Fruit fly (Drosophila melanogaster) whole organism, adult: ENCODE data around the gene CG14989.

Experiments
- CG11617 ChIP-seq: fragments of 200-800 bp; sonication (Bioruptor generic); optimal IDR thresholded peaks from 2 replicates; lab custom pipeline; 2017; ENCODE audit warnings: mild to moderate bottlenecking, missing biosample characterization, missing genetic modification reagents, missing genetic modification characterization
- CG12768 ChIP-seq: fragments of 200-800 bp; sonication (Bioruptor generic); optimal IDR thresholded peaks from 2 replicates; lab custom pipeline; 2017; ENCODE audit warnings: missing biosample characterization, missing genetic modification characterization, mild to moderate bottlenecking, moderate library complexity, missing genetic modification reagents
- CG14711 ChIP-seq: fragments of 200-800 bp; sonication (Bioruptor generic); optimal IDR thresholded peaks from 2 replicates; lab custom pipeline; 2018; ENCODE audit warnings: missing biosample characterization, mild to moderate bottlenecking, missing genetic modification characterization, moderate library complexity
- CG1620 ChIP-seq: fragments of 200-800 bp; sonication (Bioruptor generic); optimal IDR thresholded peaks from 2 replicates; lab custom pipeline; 2016; ENCODE audit warnings: missing biosample characterization, missing genetic modification characterization
- CG33017 ChIP-seq: fragments of 200-800 bp; sonication (Bioruptor generic); optimal IDR thresholded peaks from 2 replicates; lab custom pipeline; 2018; ENCODE audit warnings: missing biosample characterization, mild to moderate bottlenecking, missing genetic modification characterization, moderate library complexity
- CG5204 ChIP-seq: fragments of 200-800 bp; sonication (Bioruptor generic); optimal IDR thresholded peaks from 2 replicates; lab custom pipeline; 2016; ENCODE audit warnings: missing biosample characterization, missing genetic modification characterization
- CG7045 ChIP-seq: fragments of 200-800 bp; sonication (Bioruptor generic); optimal IDR thresholded peaks from 2 replicates; lab custom pipeline; 2017; ENCODE audit warnings: missing biosample characterization, mild to moderate bottlenecking, missing genetic modification characterization
- CG7101 ChIP-seq: fragments of 200-800 bp; sonication (Bioruptor generic); optimal IDR thresholded peaks from 2 replicates; lab custom pipeline; 2018; ENCODE audit warnings: missing biosample characterization, mild to moderate bottlenecking, missing genetic modification characterization, moderate library complexity
- Clk ChIP-seq: fragments of 200-800 bp; sonication (Bioruptor generic); optimal IDR thresholded peaks from 2 replicates; lab custom pipeline; 2017; ENCODE audit warnings: missing biosample characterization, missing genetic modification characterization
- Crg-1 ChIP-seq: fragments of 200-800 bp; sonication (Bioruptor generic); optimal IDR thresholded peaks from 2 replicates; lab custom pipeline; 2016; ENCODE audit warnings: missing biosample characterization, missing genetic modification characterization
- Hr96 ChIP-seq: fragments of 200-800 bp; sonication (Bioruptor generic); optimal IDR thresholded peaks from 2 replicates; lab custom pipeline; 2016; ENCODE audit warnings: missing biosample characterization, missing genetic modification characterization
- Mnt ChIP-seq: fragments of 200-800 bp; sonication (Bioruptor generic); optimal IDR thresholded peaks from 2 replicates; lab custom pipeline; 2016; ENCODE audit warnings: missing biosample characterization, mild to moderate bottlenecking, missing genetic modification characterization
- bab1 ChIP-seq: fragments of 200-800 bp; sonication (Bioruptor generic); optimal IDR thresholded peaks from 3 replicates; lab custom pipeline; 2019; ENCODE audit warnings: missing biosample characterization, mild to moderate bottlenecking, missing genetic modification characterization, moderate library complexity
- cic ChIP-seq: fragments of 200-800 bp; sonication (Bioruptor generic); optimal IDR thresholded peaks from 2 replicates; lab custom pipeline; 2017; ENCODE audit warnings: missing biosample characterization, mild to moderate bottlenecking, missing genetic modification characterization, moderate library complexity
- cnc ChIP-seq, 2 experiments: fragments of >200 bp; optimal IDR thresholded peaks; 2 replicates each; lab custom pipeline; 2017
- kay ChIP-seq: fragments of 200-800 bp; sonication (Bioruptor generic); peaks from one replicate; lab custom pipeline; 2016; ENCODE audit warnings: missing biosample characterization, missing genetic modification characterization, borderline replicate concordance
- ovo ChIP-seq: fragments of 200-800 bp; sonication (Bioruptor generic); optimal IDR thresholded peaks from 2 replicates; lab custom pipeline; 2016; ENCODE audit warnings: missing biosample characterization, missing genetic modification characterization
- pad ChIP-seq: fragments of 200-800 bp; sonication (Bioruptor generic); optimal IDR thresholded peaks from 3 replicates; lab custom pipeline; 2017; ENCODE audit warnings: missing biosample characterization, missing genetic modification characterization, mild to moderate bottlenecking, moderate library complexity, missing genetic modification reagents
- tj ChIP-seq: fragments of 200-800 bp; sonication (Bioruptor generic); optimal IDR thresholded peaks from 3 replicates; lab custom pipeline; 2017; ENCODE audit warnings: missing biosample characterization, mild to moderate bottlenecking, missing genetic modification characterization, moderate library complexity
- toe ChIP-seq: fragments of 200-800 bp; sonication (Bioruptor generic); optimal IDR thresholded peaks from 2 replicates; lab custom pipeline; 2016; ENCODE audit warnings: missing biosample characterization, missing genetic modification characterization

CG14989 gene

DNA sequence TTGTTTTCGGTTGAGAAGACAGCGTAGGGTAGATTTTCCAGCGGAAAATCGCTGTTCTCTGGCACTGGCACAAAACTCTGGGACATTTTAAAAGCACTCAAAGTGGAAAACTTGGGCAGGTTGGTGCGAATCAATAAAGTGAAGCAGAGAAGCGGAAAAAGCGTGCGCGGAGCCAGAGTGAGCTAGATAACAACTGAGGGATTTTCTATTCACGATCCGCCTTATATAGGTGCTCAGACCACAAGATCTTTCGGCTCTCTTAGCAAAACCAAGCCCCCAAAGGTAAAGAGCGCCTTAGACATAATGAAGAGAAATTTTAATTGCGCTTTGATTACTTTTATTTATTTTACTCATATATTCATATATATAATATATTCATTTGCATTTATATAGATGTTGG, 13.6 kb upstream of the CG14989 start, which contains the start of gene Faa:
Gene Faa, minus strand, starts transcription at position 200 of the 400 bp plus-strand sequence.
- TF ChIP-seq CG7045 (no peak), CG33017 (no peak), bab1 (GFP tag; lab: Kevin White, UChicago) (no peak), CG14711 (tag; lab: Kevin White, UChicago) (no peak), cnc (optimal IDR thresholded peaks at IDR 0.05; lab: Kevin White, UChicago) (no peak), toe (GFP tag; lab: Kevin White, UChicago) (no peak), pad (no peak), cic (no peak), CG12768 (no peak), Clk (GFP tag; lab: Kevin White, UChicago) (no peak), CG11617 (GFP tag; lab: Kevin White, UChicago) (no peak), CG1620 (GFP tag; lab: Kevin White, UChicago) (no peak), Mnt (no peak), Hr96 (GFP tag; lab: Kevin White, UChicago) (no peak), tj (GFP tag; lab: Kevin White, UChicago) (no peak)

DNA sequence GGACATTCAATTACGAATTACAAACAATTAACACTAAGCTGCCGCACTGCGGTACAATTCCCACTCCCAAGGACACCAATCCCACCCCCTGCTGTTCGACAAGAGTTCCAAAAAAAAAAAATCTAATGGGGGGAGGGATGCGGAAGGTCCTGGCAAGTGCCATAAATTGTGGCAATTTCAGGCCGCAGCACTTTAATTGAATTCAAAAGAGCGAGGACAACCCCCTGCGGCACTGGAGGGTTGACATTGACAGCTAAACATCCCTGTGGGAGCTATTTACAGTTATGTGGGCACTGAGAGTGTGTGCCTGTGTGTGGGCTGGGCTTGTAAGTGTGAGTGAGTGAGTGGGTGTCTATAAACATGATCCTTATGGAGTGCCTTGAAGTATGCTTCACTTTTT, 10.5 kb upstream of the CG14989 start:
- TF ChIP-seq CG7101 (tag; lab: Kevin White, UChicago) (no peak), cnc (optimal IDR thresholded peaks at IDR 0.05; lab: Kevin White, UChicago) (no peak), Crg-1 (GFP tag; lab: Kevin White, UChicago) (no peak), CG12768 (no peak), CG11617 (GFP tag; lab: Kevin White, UChicago) (no peak), tj (GFP tag; lab: Kevin White, UChicago) (no peak)

DNA sequence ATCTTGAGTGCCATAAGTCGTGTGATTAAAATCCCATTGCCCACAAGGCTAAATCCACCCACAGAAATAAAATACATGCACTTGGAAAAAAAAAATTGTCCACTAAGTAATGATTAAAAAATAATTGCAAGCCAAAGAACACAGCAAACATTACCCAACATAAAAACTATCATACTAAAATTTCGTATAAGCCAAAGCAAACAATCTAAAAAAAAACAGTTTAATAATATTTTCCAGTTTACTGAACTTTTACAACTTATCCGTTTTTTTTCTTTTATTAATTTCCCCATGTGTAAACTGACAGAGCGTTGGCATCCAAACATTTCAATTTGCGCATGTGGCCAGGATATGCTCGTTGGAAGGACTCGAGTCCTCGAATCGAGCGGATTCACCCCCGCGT, 7.1 kb upstream of the CG14989 start:
- TF ChIP-seq CG12768 (no peak), ovo (no peak), CG7101 (tag; lab: Kevin White, UChicago) (no peak), Crg-1 (GFP tag; lab: Kevin White, UChicago) (no peak), CG5204 (GFP tag; lab: Kevin White, UChicago) (no peak), CG33017 (no peak), tj (GFP tag; lab: Kevin White, UChicago) (no peak)

DNA sequence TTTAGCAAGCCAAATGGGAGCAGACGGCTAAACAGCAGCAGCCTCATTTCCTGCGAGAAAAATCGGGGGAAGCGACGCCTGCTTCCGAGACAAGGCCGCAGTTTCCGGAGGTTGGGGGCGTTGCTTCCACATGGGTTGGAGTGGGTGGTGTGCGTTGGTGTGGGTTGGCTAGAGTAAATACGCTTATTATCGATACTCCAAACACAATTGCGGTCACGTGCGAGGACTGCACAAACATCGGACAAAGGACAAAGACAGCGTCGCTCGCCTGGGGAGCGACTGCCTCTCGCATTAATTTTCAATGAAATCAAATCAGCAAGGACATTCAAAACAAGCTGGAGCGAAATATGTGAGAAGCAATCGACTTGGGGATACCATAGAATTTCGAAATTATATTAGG, 6.1 kb upstream of the CG14989 start:
- TF ChIP-seq toe (GFP tag; lab: Kevin White, UChicago), result no peak
- TF ChIP-seq tj (GFP tag; lab: Kevin White, UChicago), result no peak
- TF ChIP-seq cic, result no peak
- no peak for TF ChIP-seq CG7045
- TF ChIP-seq Hr96 (GFP tag; lab: Kevin White, UChicago), result no peak
- no peak for TF ChIP-seq bab1 (GFP tag; lab: Kevin White, UChicago)
- TF ChIP-seq CG1620 (GFP tag; lab: Kevin White, UChicago), result no peak
- no peak for TF ChIP-seq kay (GFP tag; lab: Kevin White, UChicago)
- no peak for TF ChIP-seq Clk (GFP tag; lab: Kevin White, UChicago)

DNA sequence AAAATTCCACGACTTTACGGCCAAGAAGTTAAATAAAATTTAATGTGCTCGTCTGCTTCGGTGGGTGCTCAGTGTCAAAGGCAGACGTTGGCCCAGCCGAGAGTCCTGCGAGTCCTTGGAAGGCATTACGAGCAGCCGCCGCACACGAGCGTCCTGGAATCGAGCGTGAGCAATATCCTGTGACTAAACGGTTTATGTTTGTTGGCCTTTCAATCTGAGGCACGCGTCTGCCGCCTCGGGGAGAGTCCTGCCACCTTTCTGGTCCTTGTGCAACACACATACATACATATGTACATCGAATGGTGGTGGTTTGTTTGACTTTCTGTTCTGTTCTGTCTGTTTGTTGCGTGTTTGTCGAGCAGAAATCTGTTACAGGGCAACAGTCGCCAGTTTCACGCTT, 3.9 kb upstream of the CG14989 start:
- TF ChIP-seq toe (GFP tag; lab: Kevin White, UChicago) (no peak), CG33017 (no peak), Mnt (no peak), CG1620 (GFP tag; lab: Kevin White, UChicago) (no peak), tj (GFP tag; lab: Kevin White, UChicago) (no peak), CG7045 (no peak), CG12768 (no peak)

DNA sequence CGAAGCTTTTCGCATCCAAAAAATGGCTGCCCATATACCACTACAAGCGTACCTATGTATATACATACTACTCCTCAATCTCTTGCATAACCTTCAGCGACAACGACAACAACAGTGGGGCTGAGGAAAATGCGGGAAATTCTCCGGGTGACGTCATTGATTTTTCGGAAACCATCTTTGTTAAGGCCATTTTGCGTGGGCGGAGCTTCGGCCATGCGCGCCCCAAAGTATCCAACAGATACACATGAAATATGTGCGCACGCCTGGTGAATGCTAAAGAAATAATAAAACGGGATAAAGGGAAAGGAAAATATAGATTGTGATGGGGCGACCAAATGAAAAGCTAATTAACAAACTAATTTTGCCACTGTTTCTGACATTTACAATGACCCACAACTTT, 1.5 kb upstream of the CG14989 start:
- TF ChIP-seq CG14711 (tag; lab: Kevin White, UChicago), result no peak
- TF ChIP-seq bab1 (GFP tag; lab: Kevin White, UChicago), result no peak
- no peak for TF ChIP-seq CG7101 (tag; lab: Kevin White, UChicago)
- TF ChIP-seq kay (GFP tag; lab: Kevin White, UChicago), result no peak
- TF ChIP-seq Crg-1 (GFP tag; lab: Kevin White, UChicago), result no peak
- no peak for TF ChIP-seq cnc (optimal IDR thresholded peaks at IDR 0.05; lab: Kevin White, UChicago)

DNA sequence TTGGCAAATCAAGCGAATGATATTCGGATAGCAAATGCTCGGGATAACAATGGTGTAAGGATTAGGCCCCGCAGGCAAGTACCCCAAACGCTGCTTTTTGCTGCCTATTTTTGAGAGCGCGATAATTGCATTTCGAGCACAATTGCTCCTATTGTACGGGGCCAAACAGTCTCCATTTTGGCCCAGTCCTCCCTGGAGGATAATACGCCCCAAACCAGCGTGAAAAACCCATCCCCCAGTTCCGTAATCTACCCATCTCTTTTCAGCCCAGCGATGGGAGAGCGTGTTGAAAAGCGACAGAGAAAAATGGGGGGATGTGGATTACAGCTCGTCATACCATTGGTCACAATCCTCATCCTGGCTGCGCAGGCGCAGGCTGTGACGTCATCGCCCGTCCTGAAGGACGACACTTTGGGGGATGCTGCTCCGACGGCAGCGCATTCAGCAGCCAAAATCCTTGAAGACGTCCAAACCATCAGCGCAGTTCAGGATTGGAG, 1.4 kb downstream of the CG14989 start, which contains the start of gene Gad1:
Gene Gad1, minus strand, starts transcription at position 51 of the 497 bp plus-strand sequence.
- TF ChIP-seq toe (GFP tag; lab: Kevin White, UChicago), result no peak
- no peak for TF ChIP-seq CG11617 (GFP tag; lab: Kevin White, UChicago)
- no peak for TF ChIP-seq pad
- TF ChIP-seq CG1620 (GFP tag; lab: Kevin White, UChicago), result no peak
- no peak for TF ChIP-seq Clk (GFP tag; lab: Kevin White, UChicago)
- TF ChIP-seq CG12768, result no peak
- no peak for TF ChIP-seq Hr96 (GFP tag; lab: Kevin White, UChicago)
- TF ChIP-seq CG5204 (GFP tag; lab: Kevin White, UChicago), result no peak
- no peak for TF ChIP-seq cic
- no peak for TF ChIP-seq ovo
- no peak for TF ChIP-seq CG33017
- TF ChIP-seq CG7045, result no peak
- no peak for TF ChIP-seq CG14711 (tag; lab: Kevin White, UChicago)
- TF ChIP-seq cnc (optimal IDR thresholded peaks at IDR 0.05; lab: Kevin White, UChicago), result no peak
- no peak for TF ChIP-seq Crg-1 (GFP tag; lab: Kevin White, UChicago)
- no peak for TF ChIP-seq bab1 (GFP tag; lab: Kevin White, UChicago)
- no peak for TF ChIP-seq kay (GFP tag; lab: Kevin White, UChicago)
- no peak for TF ChIP-seq tj (GFP tag; lab: Kevin White, UChicago)
